Fruit fly (Drosophila melanogaster) whole organism, wandering third instar larva: Measurements from ENCODE around the gene tok.

Experiments
- Hr83 ChIP-seq: fragments of 200-300 bp; sonication (Bioruptor generic); optimal IDR thresholded peaks from 2 replicates; lab custom pipeline; 2016; ENCODE audit warnings: missing biosample characterization, mild to moderate bottlenecking, missing genetic modification characterization, moderate library complexity; ENCODE audit not compliant: poor library complexity, severe bottlenecking
- Sp1 ChIP-seq: fragments of 200-800 bp; sonication (Bioruptor generic); optimal IDR thresholded peaks from 3 replicates; lab custom pipeline; 2019; ENCODE audit warnings: missing biosample characterization, mild to moderate bottlenecking, missing genetic modification characterization, moderate library complexity
- brk ChIP-seq: fragments of 200-800 bp; sonication (Bioruptor generic); optimal IDR thresholded peaks from 2 replicates; lab custom pipeline; 2016; ENCODE audit warnings: missing biosample characterization, mild to moderate bottlenecking, missing genetic modification characterization
- fru ChIP-seq: fragments of 200-800 bp; sonication (Bioruptor generic); optimal IDR thresholded peaks from 3 replicates; lab custom pipeline; 2016; ENCODE audit warnings: missing biosample characterization, mild to moderate bottlenecking, missing genetic modification characterization
- lola ChIP-seq: fragments of >200 bp; optimal IDR thresholded peaks from 2 replicates; lab custom pipeline; 2017; ENCODE audit warnings: missing biosample characterization, missing genetic modification characterization
- pan ChIP-seq: fragments of >200 bp; optimal IDR thresholded peaks from 2 replicates; lab custom pipeline; 2017
- psq ChIP-seq: fragments of 200-800 bp; sonication (Bioruptor generic); optimal IDR thresholded peaks from 3 replicates; lab custom pipeline; 2017; ENCODE audit warnings: missing biosample characterization, mild to moderate bottlenecking, missing genetic modification characterization, moderate library complexity
- sage ChIP-seq: fragments of 200-800 bp; sonication (Bioruptor generic); optimal IDR thresholded peaks from 2 replicates; lab custom pipeline; 2016; ENCODE audit warnings: missing biosample characterization, mild to moderate bottlenecking, missing genetic modification characterization

DNA sequence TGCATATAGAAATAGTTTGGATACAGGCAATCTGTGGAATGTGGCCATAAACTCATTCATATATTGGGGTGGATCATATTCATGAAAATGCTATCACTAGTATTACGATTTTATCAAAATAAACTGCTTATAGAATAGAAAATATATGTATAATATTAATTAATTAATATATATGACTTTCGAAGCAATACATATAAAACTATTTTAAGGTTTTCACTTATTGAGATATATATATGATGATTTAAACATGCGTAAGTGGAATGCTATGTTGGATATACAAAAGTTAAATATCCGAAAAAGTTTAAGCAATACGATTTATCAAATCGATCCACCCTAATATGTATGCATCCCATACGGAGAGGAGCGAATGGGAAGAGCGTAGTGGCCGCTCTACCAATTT is 79.1 kb downstream of the tok start:
- TF ChIP-seq Sp1 (GFP tag; lab: Kevin White, UChicago), result no peak
- TF ChIP-seq Hr83 (GFP tag; lab: Kevin White, UChicago), result no peak
- TF ChIP-seq psq (GFP tag; lab: Kevin White, UChicago), result no peak
- TF ChIP-seq brk (GFP tag; lab: Kevin White, UChicago), result no peak
- no peak for TF ChIP-seq lola (GFP tag; lab: Kevin White, UChicago)
- no peak for TF ChIP-seq sage (GFP tag; lab: Kevin White, UChicago)
- no peak for TF ChIP-seq pan (lab: Kevin White, UChicago)
- no peak for TF ChIP-seq fru (GFP tag; lab: Kevin White, UChicago)
